Worm (Caenorhabditis elegans) whole organism, young adult: Measurements from ENCODE around the gene M01F1.8.

Experiments used
- B0019.2 ChIP-seq: fragments of 200-800 bp; sonication (Bioruptor generic); conservative IDR thresholded peaks from 2 replicates; pipeline ENCODE4 v1.3.6; 2022; ENCODE audit warnings: missing genetic modification reagents, missing genetic modification characterization, missing compliant biosample characterization
- F22D6.2 ChIP-seq: sonication (generic microtip); optimal IDR thresholded peaks from 2 replicates; lab custom pipeline; 2016; ENCODE audit warnings: mild to moderate bottlenecking, missing genetic modification characterization, missing compliant biosample characterization
- F57C9.4 ChIP-seq: sonication (generic microtip); optimal IDR thresholded peaks from 2 replicates; lab custom pipeline; 2017; ENCODE audit warnings: mild to moderate bottlenecking, missing genetic modification characterization, missing compliant biosample characterization
- K11D2.4 ChIP-seq: fragments of 200-800 bp; sonication (Bioruptor generic); IDR thresholded peaks from 2 replicates; pipeline ENCODE4 v1.3.6; 2022; ENCODE audit warnings: missing genetic modification reagents, missing genetic modification characterization, missing compliant biosample characterization
- T07F8.4 ChIP-seq: sonication (generic microtip); optimal IDR thresholded peaks from 2 replicates; lab custom pipeline; 2016; ENCODE audit warnings: mild to moderate bottlenecking, missing genetic modification characterization, moderate library complexity, missing compliant biosample characterization
- atf-7 ChIP-seq: sonication (generic microtip); optimal IDR thresholded peaks from 2 replicates; lab custom pipeline; 2017; ENCODE audit warnings: mild to moderate bottlenecking, missing genetic modification characterization, missing compliant biosample characterization
- attf-5 ChIP-seq: fragments of 200-800 bp; sonication (Bioruptor generic); optimal IDR thresholded peaks from 2 replicates; lab custom pipeline; 2018; ENCODE audit warnings: mild to moderate bottlenecking, missing genetic modification characterization, missing compliant biosample characterization
- cebp-1 ChIP-seq, 2 experiments: fragments of 200-800 bp in 1 of 2; sonication (Bioruptor generic) in 1 of 2; sonication (generic microtip) in 1 of 2; IDR thresholded peaks in 1 of 2; optimal IDR thresholded peaks in 1 of 2; 2 replicates each; pipeline versions ENCODE4 v1.3.6 to Lab custom; 2017 to 2022; ENCODE audit warnings: missing compliant biosample characterization in 2 of 2, missing genetic modification characterization in 2 of 2, mild to moderate bottlenecking in 1 of 2, missing genetic modification reagents in 1 of 2, moderate library complexity in 1 of 2
- chd-7 ChIP-seq: sonication (generic microtip); optimal IDR thresholded peaks from 2 replicates; lab custom pipeline; 2016; ENCODE audit warnings: mild to moderate bottlenecking, missing genetic modification characterization, moderate library complexity, missing compliant biosample characterization
- dox-1 ChIP-seq: fragments of 200-800 bp; sonication (Bioruptor generic); IDR thresholded peaks from 2 replicates; pipeline ENCODE4 v1.3.6; 2022; ENCODE audit warnings: missing genetic modification reagents, missing genetic modification characterization, missing compliant biosample characterization
- efl-1 ChIP-seq: fragments of 150-350 bp; optimal IDR thresholded peaks from 2 replicates; lab custom pipeline; 2014; ENCODE audit warnings: missing biosample characterization, missing genetic modification reagents, missing genetic modification characterization
- egl-44 ChIP-seq: fragments of 200-800 bp; sonication (Bioruptor generic); IDR thresholded peaks from 2 replicates; pipeline ENCODE4 v1.3.6; 2022; ENCODE audit warnings: missing genetic modification reagents, missing genetic modification characterization, missing compliant biosample characterization
- egrh-3 ChIP-seq: fragments of 200-800 bp; sonication (Bioruptor generic); IDR thresholded peaks from 2 replicates; pipeline ENCODE4 v1.3.6; 2022; ENCODE audit warnings: missing genetic modification reagents, missing genetic modification characterization, missing compliant biosample characterization
- ekl-4 ChIP-seq: fragments of 200-800 bp; sonication (Bioruptor generic); IDR thresholded peaks from 2 replicates; pipeline ENCODE4 v1.3.6; 2022; ENCODE audit warnings: missing genetic modification reagents, missing genetic modification characterization, missing compliant biosample characterization
- ets-4 ChIP-seq: fragments of 200-800 bp; sonication (Bioruptor generic); optimal IDR thresholded peaks from 2 replicates; lab custom pipeline; 2018; ENCODE audit warnings: mild to moderate bottlenecking, missing genetic modification characterization, missing compliant biosample characterization
- hmg-1.2 ChIP-seq: fragments of 200-800 bp; sonication (Bioruptor generic); IDR thresholded peaks from 2 replicates; pipeline ENCODE4 v1.3.6; 2022; ENCODE audit warnings: missing genetic modification reagents, missing genetic modification characterization, missing compliant biosample characterization
- let-607 ChIP-seq, 2 experiments: fragments of 200-800 bp in 1 of 2; sonication (Bioruptor generic) in 1 of 2; sonication (generic microtip) in 1 of 2; optimal IDR thresholded peaks; 2 replicates each; lab custom pipeline; 2016 to 2018; ENCODE audit warnings: mild to moderate bottlenecking in 2 of 2, missing compliant biosample characterization in 2 of 2, missing genetic modification characterization in 2 of 2, moderate library complexity in 2 of 2, missing genotype in 1 of 2
- lin-40 ChIP-seq: sonication (generic microtip); optimal IDR thresholded peaks from 2 replicates; lab custom pipeline; 2016; ENCODE audit warnings: missing genetic modification characterization, mild to moderate bottlenecking, missing compliant biosample characterization, missing genotype, missing genetic modification reagents
- lin-54 ChIP-seq: fragments of 200-800 bp; sonication (Bioruptor generic); optimal IDR thresholded peaks from 2 replicates; lab custom pipeline; 2018; ENCODE audit warnings: mild to moderate bottlenecking, missing genetic modification characterization, missing compliant biosample characterization
- madf-10 ChIP-seq: sonication (generic microtip); optimal IDR thresholded peaks from 2 replicates; lab custom pipeline; 2016; ENCODE audit warnings: mild to moderate bottlenecking, missing genetic modification characterization, missing compliant biosample characterization
- madf-8 ChIP-seq: fragments of 200-800 bp; sonication (Bioruptor generic); conservative IDR thresholded peaks from 2 replicates; pipeline ENCODE4 v1.3.6; 2022; ENCODE audit warnings: missing genetic modification reagents, missing genetic modification characterization, missing compliant biosample characterization
- nfya-2 ChIP-seq: fragments of 200-800 bp; sonication (Bioruptor generic); IDR thresholded peaks from 2 replicates; pipeline ENCODE4 v1.3.6; 2022; ENCODE audit warnings: missing genetic modification reagents, missing genetic modification characterization, missing compliant biosample characterization
- nhr-120 ChIP-seq: fragments of 200-800 bp; sonication (Bioruptor generic); IDR thresholded peaks from 2 replicates; pipeline ENCODE4 v1.3.6; 2022; ENCODE audit warnings: missing genetic modification characterization, missing compliant biosample characterization
- nhr-80 ChIP-seq: sonication (generic microtip); optimal IDR thresholded peaks from 2 replicates; lab custom pipeline; 2016; ENCODE audit warnings: missing genetic modification characterization, missing compliant biosample characterization
- sdz-38 ChIP-seq: sonication (generic microtip); optimal IDR thresholded peaks from 2 replicates; lab custom pipeline; 2016; ENCODE audit warnings: missing genotype, missing genetic modification characterization, missing compliant biosample characterization
- tbp1 ChIP-seq: fragments of 200-800 bp; sonication (Bioruptor generic); optimal IDR thresholded peaks from 2 replicates; lab custom pipeline; 2018; ENCODE audit warnings: mild to moderate bottlenecking, missing genetic modification characterization, missing compliant biosample characterization
- tbx-9 ChIP-seq: sonication (generic microtip); optimal IDR thresholded peaks from 2 replicates; lab custom pipeline; 2016; ENCODE audit warnings: borderline replicate concordance, missing genetic modification characterization, inconsistent platforms, missing compliant biosample characterization
- tlf-1 ChIP-seq: fragments of 200-800 bp; sonication (Bioruptor generic); optimal IDR thresholded peaks from 2 replicates; lab custom pipeline; 2018; ENCODE audit warnings: mild to moderate bottlenecking, missing genetic modification characterization, missing compliant biosample characterization
- unc-130 ChIP-seq: sonication (generic microtip); optimal IDR thresholded peaks from 2 replicates; lab custom pipeline; 2016; ENCODE audit warnings: missing genetic modification reagents, missing genetic modification characterization, missing compliant biosample characterization
- zfh-2 ChIP-seq: fragments of 200-800 bp; sonication (Bioruptor generic); conservative IDR thresholded peaks from 2 replicates; pipeline ENCODE4 v1.3.6; 2022; ENCODE audit warnings: missing genetic modification reagents, missing genetic modification characterization, missing compliant biosample characterization
- zim-3 ChIP-seq: sonication (generic microtip); optimal IDR thresholded peaks from 2 replicates; lab custom pipeline; 2017; ENCODE audit warnings: mild to moderate bottlenecking, missing genetic modification characterization, moderate library complexity, missing compliant biosample characterization
- ztf-22 ChIP-seq: fragments of 200-800 bp; sonication (Bioruptor generic); optimal IDR thresholded peaks from 2 replicates; lab custom pipeline; 2018; ENCODE audit warnings: mild to moderate bottlenecking, missing genetic modification characterization, moderate library complexity, missing compliant biosample characterization
- ztf-25 ChIP-seq: fragments of 200-800 bp; sonication (Bioruptor generic); IDR thresholded peaks from 2 replicates; pipeline ENCODE4 v1.3.6; 2022; ENCODE audit warnings: missing genetic modification reagents, missing genetic modification characterization, missing compliant biosample characterization
- ztf-28 ChIP-seq: fragments of 200-800 bp; sonication (Bioruptor generic); IDR thresholded peaks from 2 replicates; pipeline ENCODE4 v1.3.6; 2022; ENCODE audit warnings: missing genetic modification reagents, missing genetic modification characterization, missing compliant biosample characterization

Gene M01F1.8

DNA sequence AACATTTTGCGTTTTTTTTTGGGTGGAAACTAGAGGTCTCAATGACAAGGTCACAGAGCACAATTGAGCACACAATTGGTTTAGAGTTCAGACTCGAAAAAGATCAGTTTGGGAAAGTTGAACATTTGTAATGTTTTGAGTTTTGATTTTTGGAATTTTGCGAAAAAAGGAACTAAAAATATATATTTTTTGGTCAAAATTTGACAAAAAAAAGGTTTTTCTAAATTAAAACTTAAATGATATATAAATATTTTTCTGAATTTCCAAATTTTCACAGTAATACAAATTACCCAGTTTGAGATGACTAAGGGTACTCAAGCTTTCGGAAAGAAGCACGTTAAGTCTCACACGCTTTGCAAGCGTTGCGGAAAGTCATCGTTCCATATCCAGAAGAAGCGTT is 26.0 kb upstream of the M01F1.8 start, which contains the start of gene rpl-37:
Gene rpl-37 (plus strand): TSS at position 301 of the 400 bp plus-strand sequence.
- no peak for TF ChIP-seq F22D6.2 (tag; lab: Kevin White, UChicago)
- no peak for TF ChIP-seq zfh-2
- TF ChIP-seq B0019.2 (GFP tag; lab: Robert Waterston, UW): no peak
- no peak for TF ChIP-seq nfya-2 (GFP tag; lab: Robert Waterston, UW)
- no peak for TF ChIP-seq egl-44 (GFP tag; lab: Robert Waterston, UW)
- no peak for TF ChIP-seq zim-3 (tag; lab: Kevin White, UChicago)
- no peak for TF ChIP-seq ztf-28 (GFP tag; lab: Robert Waterston, UW)
- no peak for TF ChIP-seq T07F8.4 (tag; lab: Kevin White, UChicago)
- TF ChIP-seq ztf-25 (GFP tag; lab: Robert Waterston, UW): no peak
- TF ChIP-seq madf-8 (GFP tag; lab: Robert Waterston, UW): no peak
- no peak for TF ChIP-seq ekl-4 (GFP tag; lab: Robert Waterston, UW)
- no peak for TF ChIP-seq attf-5 (GFP tag; lab: Kevin White, UChicago)
- no peak for TF ChIP-seq nhr-120

DNA sequence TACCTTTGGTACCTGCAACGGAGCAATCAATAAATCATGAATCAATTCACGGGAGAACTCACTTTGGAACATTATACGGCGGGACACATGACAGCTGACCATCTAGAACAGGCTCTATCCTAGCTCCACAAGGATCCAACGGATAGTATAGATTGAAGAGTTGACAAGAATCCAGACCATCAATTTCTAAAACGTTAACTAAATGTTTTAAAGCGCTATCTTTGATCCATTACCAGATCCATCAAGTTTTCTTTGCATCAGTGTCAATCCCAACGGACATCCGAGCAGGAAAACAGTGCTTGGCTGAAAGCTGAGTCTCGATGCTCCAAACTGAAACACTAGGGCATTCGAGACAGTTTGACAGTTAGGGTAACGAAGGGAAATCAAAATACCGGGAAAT is 21.0 kb upstream of the M01F1.8 start:
- TF ChIP-seq T07F8.4 (tag; lab: Kevin White, UChicago): no peak
- no peak for TF ChIP-seq zfh-2
- TF ChIP-seq tlf-1 (GFP tag; lab: Kevin White, UChicago): no peak
- no peak for TF ChIP-seq efl-1 (GFP tag; lab: Kevin White, UChicago)
- TF ChIP-seq F57C9.4 (tag; lab: Kevin White, UChicago): no peak
- no peak for TF ChIP-seq nhr-120

ce11 chrIII:3520417-3520816 is 18.1 kb upstream of the M01F1.8 start:
- TF ChIP-seq nhr-80 (tag; lab: Kevin White, UChicago) (peak; percentile 87), K11D2.4 (no peak), lin-40 (peak; percentile 8), egrh-3 (no peak), ztf-22 (GFP tag; lab: Kevin White, UChicago) (peak; percentile 50), madf-10 (peak; percentile 3), ets-4 (GFP tag; lab: Kevin White, UChicago) (peak; percentile 41), unc-130 (GFP tag; lab: Kevin White, UChicago) (no peak), hmg-1.2 (peak; percentile 63; the same call in 1 of the 2 replicates), cebp-1 (GFP tag; IDR thresholded peaks at IDR 0.05; lab: Robert Waterston, UW) (no peak), cebp-1 (tag; optimal IDR thresholded peaks at IDR 0.05; lab: Kevin White, UChicago) (peak; percentile 61), lin-54 (GFP tag; lab: Kevin White, UChicago) (no peak), let-607 (tag; optimal IDR thresholded peaks at IDR 0.05; lab: Kevin White, UChicago) (peak; percentile 70 to 76), sdz-38 (tag; lab: Kevin White, UChicago) (no peak), atf-7 (peak; percentile 47), tbp1 (GFP tag; lab: Kevin White, UChicago) (peak; percentile 23), dox-1 (GFP tag; lab: Robert Waterston, UW) (peak; percentile 34; the same call in 1 of the 2 replicates), chd-7 (peak; percentile 22)

- TF ChIP-seq tbx-9 (tag; lab: Kevin White, UChicago) (no peak), nhr-80 (tag; lab: Kevin White, UChicago) (peak; percentile 8)
These were observed 17.2 kb upstream of the M01F1.8 start, which contains the start of gene hmit-1.3 for ce11 chrIII:3519505-3519904. hmit-1.3 (minus strand) TSS chrIII:3519607.
